Worm (Caenorhabditis elegans): ENCODE measurements around the gene T04C10.3.
A peak's percentile ranks its signal among the peaks of the same experiment; 100 is the strongest.

Gene T04C10.3

ce11 chrX:14813398-14813797 is 1.2 kb downstream of the T04C10.3 start (continued):
- TF ChIP-seq sup-37 (GFP tag; optimal IDR thresholded peaks at IDR 0.05) (peak; percentile 66), C04F5.9 (tag; optimal IDR thresholded peaks at IDR 0.05) (peak; percentile 23), lin-13 (GFP tag; optimal IDR thresholded peaks at IDR 0.05) (peak; percentile 42), unc-62 (GFP tag; optimal IDR thresholded peaks at IDR 0.05) (no peak), C16A3.4 (tag; optimal IDR thresholded peaks at IDR 0.05) (peak; percentile 81), nhr-28 (tag; optimal IDR thresholded peaks at IDR 0.05) (no peak), isw-1 (GFP tag; IDR thresholded peaks at IDR 0.05) (peak; percentile 40), swsn-7 (tag; optimal IDR thresholded peaks at IDR 0.05) (peak; percentile 79), mef-2 (tag; optimal IDR thresholded peaks at IDR 0.05) (no peak), grh-1 (GFP tag; IDR thresholded peaks at IDR 0.05) (peak; percentile 52), snpc-4 (tag; optimal IDR thresholded peaks at IDR 0.05) (peak; percentile 80), vab-15 (tag; optimal IDR thresholded peaks at IDR 0.05) (no peak), Y116A8C.19 (tag; optimal IDR thresholded peaks at IDR 0.05; ENCODE audit: borderline replicate concordance) (no peak), mab-9 (GFP tag; IDR thresholded peaks at IDR 0.05) (peak; percentile 79), ceh-63 (GFP tag; optimal IDR thresholded peaks at IDR 0.05) (no peak), ceh-8 (GFP tag; optimal IDR thresholded peaks at IDR 0.05) (peak; percentile 87), nhr-90 (tag; optimal IDR thresholded peaks at IDR 0.05; ENCODE audit: poor library complexity) (peak; percentile 86), sox-4 (tag; optimal IDR thresholded peaks at IDR 0.05) (peak; percentile 75), unc-130 (tag; optimal IDR thresholded peaks at IDR 0.05) (no peak), tbx-2 (tag; optimal IDR thresholded peaks at IDR 0.05) (peak; percentile 84), mep-1 (tag; optimal IDR thresholded peaks at IDR 0.05) (peak; percentile 97), hlh-4 (tag; optimal IDR thresholded peaks at IDR 0.05) (no peak), fos-1 (tag; optimal IDR thresholded peaks at IDR 0.05) (peak; percentile 92), ztf-4 (tag; optimal IDR thresholded peaks at IDR 0.05) (peak; percentile 58), nhr-11 (tag; optimal IDR thresholded peaks at IDR 0.05) (peak; percentile 64), pax-3 (tag; optimal IDR thresholded peaks at IDR 0.05) (peak; percentile 72), alr-1 (tag; optimal IDR thresholded peaks at IDR 0.05; ENCODE audit: borderline replicate concordance) (no peak), snu-23 (GFP tag; optimal IDR thresholded peaks at IDR 0.05) (peak; percentile 91), nhr-20 (tag; optimal IDR thresholded peaks at IDR 0.05) (peak; percentile 79), nhr-76 (tag; optimal IDR thresholded peaks at IDR 0.05) (no peak), ceh-88 (GFP tag; IDR thresholded peaks at IDR 0.05) (peak; percentile 61), zip-4 (GFP tag; optimal IDR thresholded peaks at IDR 0.05) (peak; percentile 81), ceh-90 (tag; optimal IDR thresholded peaks at IDR 0.05) (peak; percentile 29), F16B12.6 (tag; optimal IDR thresholded peaks at IDR 0.05) (no peak), nhr-71 (tag; optimal IDR thresholded peaks at IDR 0.05) (peak; percentile 86), xbp-1 (tag; optimal IDR thresholded peaks at IDR 0.05) (peak; percentile 77), dsc-1 (tag; optimal IDR thresholded peaks at IDR 0.05) (peak; percentile 94), jun-1 (tag; optimal IDR thresholded peaks at IDR 0.05) (peak; percentile 86), aha-1 (tag; optimal IDR thresholded peaks at IDR 0.05) (no peak), aly-2 (tag; optimal IDR thresholded peaks at IDR 0.05) (peak; percentile 75), C34B4.2 (tag; optimal IDR thresholded peaks at IDR 0.05) (no peak), lin-14 (GFP tag; optimal IDR thresholded peaks at IDR 0.05) (peak; percentile 88), unc-86 (tag; optimal IDR thresholded peaks at IDR 0.05) (peak; percentile 55), tlp-1 (tag; optimal IDR thresholded peaks at IDR 0.05) (no peak), egl-13 (tag; optimal IDR thresholded peaks at IDR 0.05) (peak; percentile 80), ces-1 (GFP tag; optimal IDR thresholded peaks at IDR 0.05) (no peak), unc-98 (GFP tag; IDR thresholded peaks at IDR 0.05) (no peak), elt-2 (tag; optimal IDR thresholded peaks at IDR 0.05) (peak; percentile 75), pag-3 (tag; optimal IDR thresholded peaks at IDR 0.05; ENCODE audit: borderline replicate concordance, insufficient read depth) (no peak), elt-3 (tag; optimal IDR thresholded peaks at IDR 0.05) (peak in 2 of 6 experiments; percentile 3 to 73), irx-1 (tag; optimal IDR thresholded peaks at IDR 0.05) (peak; percentile 90), nhr-237 (tag; optimal IDR thresholded peaks at IDR 0.05) (no peak), nhr-77 (tag; optimal IDR thresholded peaks at IDR 0.05) (peak; percentile 74), rnt-1 (tag; optimal IDR thresholded peaks at IDR 0.05) (peak; percentile 87)
